Fruit fly (Drosophila melanogaster): ENCODE results near the gene Nnk.

Nnk gene

dm6 chr3R:17810951-17811706, 6.1 kb upstream of the Nnk start, which contains the start of the genes Alg1 and tinc (continued):
- no peak for TF ChIP-seq CG10959 (GFP tag; IDR thresholded peaks at IDR 0.05)
- TF ChIP-seq Ets65A (GFP tag): peak; percentile 63
- no peak for TF ChIP-seq Vsx1 (GFP tag; optimal IDR thresholded peaks at IDR 0.05)
- TF ChIP-seq CG7987 (GFP tag; optimal IDR thresholded peaks at IDR 0.05): no peak
- TF ChIP-seq D19B (GFP tag; optimal IDR thresholded peaks at IDR 0.05): no peak
- peak; percentile 53; the same call in 1 of the 2 replicates for TF ChIP-seq MBD-R2 (GFP tag; IDR thresholded peaks at IDR 0.05)
- TF ChIP-seq Sox100B (GFP tag; optimal IDR thresholded peaks at IDR 0.05): peak; percentile 59
- TF ChIP-seq ham (GFP tag; IDR thresholded peaks at IDR 0.05): no peak
- TF ChIP-seq bigmax (GFP tag; optimal IDR thresholded peaks at IDR 0.05): no peak
- TF ChIP-seq CG11723 (GFP tag; optimal IDR thresholded peaks at IDR 0.05): peak; percentile 14
- TF ChIP-seq CG14965 (GFP tag; optimal IDR thresholded peaks at IDR 0.05; ENCODE audit: borderline replicate concordance): no peak
- TF ChIP-seq CG2889 (GFP tag; IDR thresholded peaks at IDR 0.05): no peak
- TF ChIP-seq pho (GFP tag; optimal IDR thresholded peaks at IDR 0.05): peak; percentile 66
- peak; percentile 73 for TF ChIP-seq Sox102F (GFP tag; optimal IDR thresholded peaks at IDR 0.05)
- TF ChIP-seq psq (GFP tag; optimal IDR thresholded peaks at IDR 0.05): peak; percentile 17
- TF ChIP-seq Med (GFP tag): peak; percentile 75
- peak; percentile 41 for TF ChIP-seq al (GFP tag; IDR thresholded peaks at IDR 0.05)
- no peak for TF ChIP-seq hth (optimal IDR thresholded peaks at IDR 0.05)
- peak; percentile 74 for TF ChIP-seq slbo (GFP tag; IDR thresholded peaks at IDR 0.05)
- peak; percentile 28; the same call in 1 of the 3 replicates for TF ChIP-seq Aef1 (GFP tag; IDR thresholded peaks at IDR 0.05)
- TF ChIP-seq zf30C (GFP tag; optimal IDR thresholded peaks at IDR 0.05): no peak
- TF ChIP-seq Dbx (GFP tag; IDR thresholded peaks at IDR 0.05): peak; percentile 19; the same call in 1 of the 3 replicates
- no peak for TF ChIP-seq p53 (GFP tag; optimal IDR thresholded peaks at IDR 0.05)
- peak; percentile 84 for TF ChIP-seq CoRest (tag; optimal IDR thresholded peaks at IDR 0.05)
- TF ChIP-seq cad (GFP tag; optimal IDR thresholded peaks at IDR 0.05): no peak
- no peak for TF ChIP-seq ac (GFP tag; optimal IDR thresholded peaks at IDR 0.05)
- no peak for TF ChIP-seq CG12769 (tag; optimal IDR thresholded peaks at IDR 0.05)
- peak; percentile 60 for TF ChIP-seq CG4424 (GFP tag; optimal IDR thresholded peaks at IDR 0.05)
- TF ChIP-seq lbe (GFP tag; optimal IDR thresholded peaks at IDR 0.05): no peak
- peak; percentile 25 for TF ChIP-seq dm (GFP tag; optimal IDR thresholded peaks at IDR 0.05)
- peak; percentile 52 for TF ChIP-seq CG1602 (GFP tag; optimal IDR thresholded peaks at IDR 0.05)
- TF ChIP-seq da (GFP tag; optimal IDR thresholded peaks at IDR 0.05): peak; percentile 1
- TF ChIP-seq ssp (GFP tag; IDR thresholded peaks at IDR 0.05): 0 out of 2 replicates have a peak, but pooled peaks have one; percentile 27
- peak; percentile 60 for TF ChIP-seq CG15514 (GFP tag; optimal IDR thresholded peaks at IDR 0.05)
- TF ChIP-seq Dek (tag; optimal IDR thresholded peaks at IDR 0.05): peak; percentile 56
- no peak for TF ChIP-seq slou (GFP tag; optimal IDR thresholded peaks at IDR 0.05)
- 0 out of 2 replicates have a peak, but pooled peaks have one; percentile 25 for TF ChIP-seq CG9215 (GFP tag; IDR thresholded peaks at IDR 0.05)
- peak; percentile 76 for TF ChIP-seq Hmr (GFP tag; optimal IDR thresholded peaks at IDR 0.05)
- no peak for TF ChIP-seq Gsc (GFP tag; IDR thresholded peaks at IDR 0.05)
- TF ChIP-seq CG12071 (GFP tag; optimal IDR thresholded peaks at IDR 0.05): no peak
- TF ChIP-seq Dp (GFP tag; optimal IDR thresholded peaks at IDR 0.05): peak; percentile 74
- peak; percentile 80 for TF ChIP-seq stwl (tag; optimal IDR thresholded peaks at IDR 0.05)
- TF ChIP-seq onecut (GFP tag; IDR thresholded peaks at IDR 0.05): 0 out of 2 replicates have a peak, but pooled peaks have one; percentile 15
- TF ChIP-seq tap (tag; optimal IDR thresholded peaks at IDR 0.05): peak; percentile 70
- peak; percentile 71 for TF ChIP-seq sens (GFP tag)
- peak in 1 of 3 experiments; percentile 64 for TF ChIP-seq lola (GFP tag; optimal IDR thresholded peaks at IDR 0.05)
- peak; percentile 90 for TF ChIP-seq CG9797 (GFP tag; optimal IDR thresholded peaks at IDR 0.05)
- TF ChIP-seq CG14667 (GFP tag; IDR thresholded peaks at IDR 0.05): no peak
- TF ChIP-seq CG6765 (GFP tag; optimal IDR thresholded peaks at IDR 0.05): peak; percentile 64
- no peak for TF ChIP-seq Nf-YA (GFP tag; IDR thresholded peaks at IDR 0.05)
